Worm (Caenorhabditis elegans): ENCODE measurements around the gene Y37D8A.16.

Y37D8A.16 gene

ce11 chrIII:12874606-12875066 lies 43.8 kb downstream of the Y37D8A.16 start, which contains the start of the genes mrg-1 and spcs-2:
Gene mrg-1 (minus strand): TSS chrIII:12874656.
Gene spcs-2 (plus strand): TSS chrIII:12875031.
- TF ChIP-seq syd-9 (tag; optimal IDR thresholded peaks at IDR 0.05) (peak; percentile 47), che-1 (tag; optimal IDR thresholded peaks at IDR 0.05) (peak; percentile 59), ceh-45 (GFP tag; IDR thresholded peaks at IDR 0.05) (peak; percentile 57; the same call in 1 of the 2 replicates), ceh-2 (tag; optimal IDR thresholded peaks at IDR 0.05) (peak; percentile 78), ceh-48 (tag; optimal IDR thresholded peaks at IDR 0.05) (peak; percentile 50), fax-1 (tag; optimal IDR thresholded peaks at IDR 0.05) (peak; percentile 80), lim-6 (tag; optimal IDR thresholded peaks at IDR 0.05) (peak; percentile 10), C08G9.2 (tag; optimal IDR thresholded peaks at IDR 0.05) (peak; percentile 43), mec-3 (tag; optimal IDR thresholded peaks at IDR 0.05; ENCODE audit: borderline replicate concordance) (no peak), hlh-8 (tag; optimal IDR thresholded peaks at IDR 0.05) (peak; percentile 21), pax-1 (tag; optimal IDR thresholded peaks at IDR 0.05) (peak; percentile 10), K09A11.1 (tag; optimal IDR thresholded peaks at IDR 0.05; ENCODE audit: insufficient read depth) (peak; percentile 91), ceh-18 (tag; optimal IDR thresholded peaks at IDR 0.05) (peak; percentile 66), ceh-19 (GFP tag; optimal IDR thresholded peaks at IDR 0.05) (peak; percentile 81), ceh-9 (tag; optimal IDR thresholded peaks at IDR 0.05) (no peak), rnt-1 (tag; optimal IDR thresholded peaks at IDR 0.05) (peak; percentile 81), hlh-15 (tag; optimal IDR thresholded peaks at IDR 0.05) (no peak), eyg-1 (tag; optimal IDR thresholded peaks at IDR 0.05) (peak; percentile 55), ceh-6 (GFP tag; optimal IDR thresholded peaks at IDR 0.05) (no peak), tbx-7 (tag; optimal IDR thresholded peaks at IDR 0.05) (peak; percentile 34), ceh-14 (tag; optimal IDR thresholded peaks at IDR 0.05) (peak; percentile 88), unc-55 (GFP tag; optimal IDR thresholded peaks at IDR 0.05) (no peak), pha-4 (tag; optimal IDR thresholded peaks at IDR 0.05) (no peak), pqm-1 (tag; optimal IDR thresholded peaks at IDR 0.05) (no peak), fkh-6 (tag; optimal IDR thresholded peaks at IDR 0.05) (peak; percentile 47), ceh-31 (tag; optimal IDR thresholded peaks at IDR 0.05) (peak; percentile 92), pha-2 (tag; optimal IDR thresholded peaks at IDR 0.05) (peak; percentile 47), sox-2 (GFP tag; IDR thresholded peaks at IDR 0.05) (peak; percentile 27; the same call in 1 of the 2 replicates), Y22D7AL.16 (tag; optimal IDR thresholded peaks at IDR 0.05) (peak; percentile 25), hlh-30 (tag; optimal IDR thresholded peaks at IDR 0.05; ENCODE audit: insufficient read depth) (no peak), hlh-6 (tag; optimal IDR thresholded peaks at IDR 0.05) (no peak), T23F11.4 (GFP tag; optimal IDR thresholded peaks at IDR 0.05) (peak; percentile 8), C38D4.7 (GFP tag; optimal IDR thresholded peaks at IDR 0.05) (peak; percentile 48), K02D7.2 (tag; optimal IDR thresholded peaks at IDR 0.05) (peak; percentile 84), sdc-2 (tag; optimal IDR thresholded peaks at IDR 0.05) (no peak), unc-3 (GFP tag; conservative IDR thresholded peaks at IDR 0.05) (peak; percentile 47; the same call in 1 of the 2 replicates), unc-3 (tag; optimal IDR thresholded peaks at IDR 0.05) (peak; percentile 68), ama-1 (optimal IDR thresholded peaks at IDR 0.05) (no peak), ets-4 (tag; optimal IDR thresholded peaks at IDR 0.05) (peak; percentile 44), dmd-4 (tag; optimal IDR thresholded peaks at IDR 0.05; ENCODE audit: borderline replicate concordance) (no peak), madf-2 (tag; optimal IDR thresholded peaks at IDR 0.05) (peak; percentile 56), hlh-13 (GFP tag; optimal IDR thresholded peaks at IDR 0.05) (no peak), pat-9 (tag; optimal IDR thresholded peaks at IDR 0.05) (peak; percentile 69), npax-4 (tag; optimal IDR thresholded peaks at IDR 0.05) (peak; percentile 39), ceh-30 (tag; optimal IDR thresholded peaks at IDR 0.05) (peak; percentile 50), unc-86 (tag; optimal IDR thresholded peaks at IDR 0.05) (peak; percentile 86), unc-42 (tag; optimal IDR thresholded peaks at IDR 0.05) (peak; percentile 58), lin-11 (tag; optimal IDR thresholded peaks at IDR 0.05) (peak; percentile 38), ceh-34 (tag; optimal IDR thresholded peaks at IDR 0.05) (peak; percentile 88), ceh-24 (tag; optimal IDR thresholded peaks at IDR 0.05) (no peak), F13H6.1 (tag; optimal IDR thresholded peaks at IDR 0.05) (peak; percentile 81), ahr-1 (tag; optimal IDR thresholded peaks at IDR 0.05) (peak; percentile 45), elt-4 (tag; optimal IDR thresholded peaks at IDR 0.05) (no peak)
